Fruit fly (Drosophila melanogaster) whole organism, wandering third instar larva: ENCODE data around the gene Vm26Ac.

Experiments used
- Dfd ChIP-seq: fragments of >200 bp; optimal IDR thresholded peaks from 2 replicates; lab custom pipeline; 2017; ENCODE audit warnings: missing biosample characterization, missing genetic modification characterization
- Hnf4 ChIP-seq: fragments of 200-800 bp; sonication (Bioruptor generic); optimal IDR thresholded peaks from 2 replicates; lab custom pipeline; 2016; ENCODE audit warnings: missing biosample characterization, mild to moderate bottlenecking, missing genetic modification characterization
- Hr78 ChIP-seq: fragments of >200 bp; optimal IDR thresholded peaks from 2 replicates; lab custom pipeline; 2017; ENCODE audit warnings: missing biosample characterization, missing genetic modification characterization
- Myc ChIP-seq: fragments of >200 bp; optimal IDR thresholded peaks from 2 replicates; lab custom pipeline; 2017
- OdsH ChIP-seq: fragments of 200-800 bp; sonication (Bioruptor generic); optimal IDR thresholded peaks from 2 replicates; lab custom pipeline; 2016; ENCODE audit warnings: missing biosample characterization, mild to moderate bottlenecking, missing genetic modification characterization
- Rel ChIP-seq, 2 experiments: fragments of 200-800 bp; sonication (Bioruptor generic) in 1 of 2; optimal IDR thresholded peaks; 2 replicates in 1 of 2; 3 replicates in 1 of 2; lab custom pipeline; 2016 to 2019; ENCODE audit warnings: mild to moderate bottlenecking in 2 of 2, missing biosample characterization in 2 of 2, missing genetic modification characterization in 2 of 2, moderate library complexity in 1 of 2
- Sp1 ChIP-seq: fragments of 200-800 bp; sonication (Bioruptor generic); optimal IDR thresholded peaks from 3 replicates; lab custom pipeline; 2019; ENCODE audit warnings: missing biosample characterization, mild to moderate bottlenecking, missing genetic modification characterization, moderate library complexity
- br ChIP-seq: fragments of 200-800 bp; sonication (Bioruptor generic); optimal IDR thresholded peaks from 2 replicates; lab custom pipeline; 2016; ENCODE audit warnings: missing biosample characterization, missing genetic modification characterization
- dmrt93B ChIP-seq: fragments of 200-800 bp; sonication (Bioruptor generic); optimal IDR thresholded peaks from 2 replicates; lab custom pipeline; 2018; ENCODE audit warnings: missing biosample characterization, mild to moderate bottlenecking, missing genetic modification characterization
- foxo ChIP-seq, 2 experiments: fragments of 200-800 bp; sonication (Bioruptor generic); optimal IDR thresholded peaks; 2 replicates in 1 of 2; 3 replicates in 1 of 2; lab custom pipeline; 2016 to 2017; ENCODE audit warnings: missing biosample characterization in 2 of 2, missing genetic modification characterization in 2 of 2
- fru ChIP-seq: fragments of 200-800 bp; sonication (Bioruptor generic); optimal IDR thresholded peaks from 3 replicates; lab custom pipeline; 2016; ENCODE audit warnings: missing biosample characterization, mild to moderate bottlenecking, missing genetic modification characterization
- rgr ChIP-seq: fragments of 200-800 bp; sonication (Bioruptor generic); optimal IDR thresholded peaks from 3 replicates; lab custom pipeline; 2016; ENCODE audit warnings: missing biosample characterization, mild to moderate bottlenecking, missing genetic modification characterization
- tai ChIP-seq: sonication (Bioruptor generic); optimal IDR thresholded peaks from 2 replicates; lab custom pipeline; 2016; ENCODE audit warnings: missing biosample characterization, missing genetic modification characterization

DNA sequence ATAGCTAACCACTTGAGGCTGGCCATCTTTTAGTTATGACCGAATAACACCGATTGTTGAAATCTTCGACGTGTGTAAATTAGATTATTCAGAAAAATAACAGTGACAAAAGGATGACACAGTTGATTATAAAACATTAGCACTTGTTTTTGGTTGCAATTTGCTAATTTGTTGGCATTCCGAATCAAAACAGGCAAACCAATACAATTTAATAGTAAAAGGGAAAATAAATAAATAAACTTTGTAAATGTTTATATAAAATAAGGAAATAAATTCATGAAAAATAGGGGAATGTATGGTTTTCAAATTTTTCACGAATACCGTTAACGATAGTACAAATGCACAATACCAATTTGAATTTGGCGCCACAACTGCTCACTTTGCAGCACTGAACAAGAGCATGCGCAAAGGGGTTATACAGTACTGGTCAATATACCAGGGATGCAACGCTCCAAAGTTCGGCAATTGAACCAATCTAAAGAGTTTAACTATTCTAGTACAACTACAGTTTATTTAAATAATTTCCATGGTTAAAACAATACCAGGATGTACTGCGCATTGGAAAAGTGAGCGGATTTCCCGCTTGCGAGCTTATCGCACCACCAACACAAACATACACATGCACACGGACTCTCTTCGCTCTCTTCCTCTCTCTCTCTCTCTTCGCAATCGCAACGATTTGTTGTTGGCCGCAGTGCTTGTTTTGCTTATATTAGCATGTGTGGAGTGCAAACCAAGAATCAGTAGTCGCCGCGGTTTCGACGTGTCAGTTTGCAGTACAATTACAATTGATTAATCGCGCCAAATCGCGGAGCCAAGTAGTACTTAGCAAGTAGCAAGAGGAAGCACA, 15.0 kb downstream of the Vm26Ac start, which contains the start of the genes Sfp26Ad and Gpdh1:
- TF ChIP-seq fru (peak; percentile 83), dmrt93B (GFP tag; lab: Kevin White, UChicago) (no peak), tai (no peak), Sp1 (peak; percentile 59), Dfd (GFP tag; lab: Kevin White, UChicago) (no peak), rgr (GFP tag; lab: Kevin White, UChicago) (peak; percentile 87), Rel (GFP tag; optimal IDR thresholded peaks at IDR 0.05; lab: Kevin White, UChicago) (no peak), Rel (tag; optimal IDR thresholded peaks at IDR 0.05; lab: Kevin White, UChicago) (peak; percentile 46), OdsH (peak; percentile 80), br (peak; percentile 75), Myc (lab: Kevin White, UChicago) (peak; percentile 38), Hnf4 (GFP tag; lab: Kevin White, UChicago) (peak; percentile 87), Hr78 (GFP tag; lab: Kevin White, UChicago) (no peak), foxo (GFP tag; optimal IDR thresholded peaks at IDR 0.05; lab: Kevin White, UChicago) (peak; percentile 30 to 82)
